Worm (Caenorhabditis elegans) whole organism, L2 larva: Measurements from ENCODE around the gene srh-112.

Experiments used
- F13H6.1 ChIP-seq: sonication (generic microtip); optimal IDR thresholded peaks from 2 replicates; lab custom pipeline; 2016; ENCODE audit warnings: missing genetic modification characterization, missing compliant biosample characterization
- R02D3.7 ChIP-seq: fragments of 150-350 bp; optimal IDR thresholded peaks from 2 replicates; lab custom pipeline; 2014; ENCODE audit warnings: missing biosample characterization, missing genetic modification characterization
- alr-1 ChIP-seq: fragments of 150-350 bp; optimal IDR thresholded peaks from 2 replicates; lab custom pipeline; 2014; ENCODE audit warnings: missing biosample characterization, missing genetic modification characterization
- aly-2 ChIP-seq: fragments of 150-350 bp; optimal IDR thresholded peaks from 2 replicates; lab custom pipeline; 2014; ENCODE audit warnings: missing biosample characterization, missing genetic modification characterization
- ama-1 ChIP-seq: fragments of 150-350 bp; optimal IDR thresholded peaks from 2 replicates; lab custom pipeline; 2018; ENCODE audit warnings: inconsistent platforms
- blmp-1 ChIP-seq: sonication (generic microtip); optimal IDR thresholded peaks from 2 replicates; lab custom pipeline; 2017; ENCODE audit warnings: missing genetic modification characterization, mild to moderate bottlenecking, missing compliant biosample characterization, antibody characterized with exemption, moderate library complexity; ENCODE audit not compliant: insufficient read depth
- ceh-16 ChIP-seq: fragments of 150-350 bp; optimal IDR thresholded peaks from 2 replicates; lab custom pipeline; 2014; ENCODE audit warnings: missing biosample characterization, missing genetic modification characterization
- crh-2 ChIP-seq: sonication (generic microtip); optimal IDR thresholded peaks from 2 replicates; lab custom pipeline; 2017; ENCODE audit warnings: missing biosample characterization, missing genetic modification characterization
- dmd-4 ChIP-seq: sonication (generic microtip); optimal IDR thresholded peaks from 2 replicates; lab custom pipeline; 2017; ENCODE audit warnings: missing biosample characterization, missing genetic modification characterization
- elt-1 ChIP-seq: fragments of 150-350 bp; optimal IDR thresholded peaks from 2 replicates; lab custom pipeline; 2014; ENCODE audit warnings: missing biosample characterization, missing genetic modification characterization
- fos-1 ChIP-seq: fragments of 150-350 bp; optimal IDR thresholded peaks from 2 replicates; lab custom pipeline; 2014; ENCODE audit warnings: missing biosample characterization, missing genetic modification characterization
- gmeb-1 ChIP-seq: fragments of 150-350 bp; optimal IDR thresholded peaks from 2 replicates; lab custom pipeline; 2014; ENCODE audit warnings: missing biosample characterization, missing genetic modification characterization
- lsy-2 ChIP-seq, 2 experiments: fragments of 150-350 bp in 1 of 2; sonication (generic microtip) in 1 of 2; optimal IDR thresholded peaks; 2 replicates each; lab custom pipeline; 2014 to 2017; ENCODE audit warnings: missing biosample characterization in 2 of 2, missing genetic modification characterization in 2 of 2
- nhr-10 ChIP-seq: sonication (generic microtip); optimal IDR thresholded peaks from 2 replicates; lab custom pipeline; 2017; ENCODE audit warnings: missing biosample characterization, missing genetic modification characterization
- nhr-11 ChIP-seq: fragments of 150-350 bp; optimal IDR thresholded peaks from 2 replicates; lab custom pipeline; 2014; ENCODE audit warnings: missing biosample characterization, missing genetic modification characterization
- nhr-129 ChIP-seq: fragments of 150-350 bp; optimal IDR thresholded peaks from 2 replicates; lab custom pipeline; 2014; ENCODE audit warnings: missing biosample characterization, missing genetic modification characterization
- nhr-23 ChIP-seq: fragments of 150-350 bp; optimal IDR thresholded peaks from 2 replicates; lab custom pipeline; 2014; ENCODE audit warnings: missing biosample characterization, missing genetic modification reagents, missing genetic modification characterization
- nhr-25 ChIP-seq: fragments of 150-350 bp; sonication (generic microtip); optimal IDR thresholded peaks from 3 replicates; lab custom pipeline; 2014; ENCODE audit warnings: missing biosample characterization, missing genetic modification characterization
- nhr-77 ChIP-seq: fragments of 150-350 bp; optimal IDR thresholded peaks from 2 replicates; lab custom pipeline; 2014; ENCODE audit warnings: missing biosample characterization, missing genetic modification characterization
- peb-1 ChIP-seq: fragments of 150-350 bp; optimal IDR thresholded peaks from 2 replicates; lab custom pipeline; 2014; ENCODE audit warnings: missing biosample characterization, missing genetic modification characterization
- sem-4 ChIP-seq: fragments of 150-350 bp; optimal IDR thresholded peaks from 2 replicates; lab custom pipeline; 2014; ENCODE audit warnings: missing biosample characterization, missing genetic modification reagents, missing genetic modification characterization
- skn-1 ChIP-seq: sonication (generic microtip); optimal IDR thresholded peaks from 2 replicates; lab custom pipeline; 2017; ENCODE audit warnings: missing biosample characterization, missing genetic modification characterization
- sma-3 ChIP-seq: sonication (generic microtip); optimal IDR thresholded peaks from 2 replicates; lab custom pipeline; 2016; ENCODE audit warnings: missing genetic modification reagents, missing genetic modification characterization, missing compliant biosample characterization
- sma-9 ChIP-seq, 2 experiments: fragments of 150-350 bp in 1 of 2; sonication (generic microtip) in 1 of 2; optimal IDR thresholded peaks; 2 replicates each; lab custom pipeline; 2014 to 2016; ENCODE audit warnings: missing genetic modification characterization in 2 of 2, mild to moderate bottlenecking in 1 of 2, missing biosample characterization in 1 of 2, missing compliant biosample characterization in 1 of 2, missing genetic modification reagents in 1 of 2, moderate library complexity in 1 of 2
- unc-55 ChIP-seq: fragments of 150-350 bp; sonication (generic microtip); optimal IDR thresholded peaks from 3 replicates; lab custom pipeline; 2014; ENCODE audit warnings: missing biosample characterization, missing genetic modification reagents, missing genetic modification characterization
- unc-62 ChIP-seq: fragments of 150-350 bp; optimal IDR thresholded peaks from 2 replicates; lab custom pipeline; 2014; ENCODE audit warnings: missing biosample characterization, missing genetic modification reagents, missing genetic modification characterization
- zag-1 ChIP-seq: fragments of 150-350 bp; optimal IDR thresholded peaks from 2 replicates; lab custom pipeline; 2014; ENCODE audit warnings: missing biosample characterization, missing genetic modification characterization
- ztf-1 ChIP-seq: fragments of 200-800 bp; sonication (Bioruptor generic); conservative IDR thresholded peaks from 2 replicates; pipeline ENCODE4 v1.3.6; 2022; ENCODE audit warnings: missing genetic modification characterization, missing compliant biosample characterization
- ztf-4 ChIP-seq: fragments of 150-350 bp; optimal IDR thresholded peaks from 2 replicates; lab custom pipeline; 2014; ENCODE audit warnings: missing biosample characterization, missing genetic modification characterization

The srh-112 gene

DNA sequence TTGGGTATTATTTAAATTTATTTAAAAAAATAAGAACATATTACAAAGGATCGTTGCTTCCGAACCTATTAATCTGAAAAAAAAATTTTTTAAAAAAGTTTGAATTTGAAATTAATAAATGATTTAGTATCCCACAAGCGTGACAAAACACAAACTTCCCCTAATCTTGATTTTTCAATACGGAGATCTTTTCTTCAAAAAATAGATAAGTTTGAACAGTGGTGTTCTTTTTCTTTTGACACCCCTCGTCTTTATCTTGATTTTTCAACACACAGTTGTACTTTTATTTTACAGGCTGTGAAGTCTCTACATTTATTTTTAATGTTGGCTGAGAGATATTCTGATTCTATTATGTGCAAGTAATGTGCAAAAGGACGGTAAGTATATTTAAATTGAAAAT lies 10.3 kb upstream of the srh-112 start, which contains the start of gene T19C9.10:
T19C9.10 (plus strand) TSS at position 248 of the 400 bp plus-strand sequence.
- TF ChIP-seq blmp-1 (tag; lab: Kevin White, UChicago) (no peak), sma-3 (GFP tag; lab: Kevin White, UChicago) (no peak), elt-1 (no peak), ceh-16 (tag; lab: Kevin White, UChicago) (no peak), nhr-25 (tag; lab: Kevin White, UChicago) (no peak), sma-9 (GFP tag; optimal IDR thresholded peaks at IDR 0.05; lab: Kevin White, UChicago) (no peak), sma-9 (tag; optimal IDR thresholded peaks at IDR 0.05; lab: Kevin White, UChicago) (no peak), sem-4 (no peak), skn-1 (no peak)

- TF ChIP-seq peb-1 (tag; lab: Kevin White, UChicago) = no peak
- no peak for TF ChIP-seq ama-1
- TF ChIP-seq, all 48 proteins: peak for 0
Measured at ce11 chrV:17232403-17232802, 6.4 kb upstream of the srh-112 start.

DNA sequence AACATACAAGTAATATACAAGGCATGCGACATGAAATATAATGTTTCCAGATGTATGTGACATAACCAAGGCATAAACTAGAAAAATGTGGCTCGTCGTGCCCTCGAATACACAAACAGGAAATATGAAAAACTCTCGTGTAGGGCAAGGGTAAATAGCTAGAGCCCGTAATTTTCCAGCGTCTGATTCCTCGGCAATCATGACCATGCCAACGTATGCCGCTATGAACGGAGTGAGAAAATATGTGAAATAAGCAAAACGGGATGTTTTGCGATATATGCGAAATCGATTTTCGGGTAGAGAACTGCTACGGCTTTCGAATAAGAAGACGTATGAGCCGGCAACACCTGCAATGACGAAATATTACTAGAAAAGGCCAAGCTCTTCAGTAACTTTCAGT lies 630 bp downstream of the srh-112 start, which contains the start of gene scl-25:
scl-25 (plus strand) TSS at position 301 of the 400 bp plus-strand sequence.
- TF ChIP-seq aly-2 (no peak), lsy-2 (tag; optimal IDR thresholded peaks at IDR 0.05; lab: Kevin White, UChicago) (no peak), unc-55 (no peak), dmd-4 (tag; lab: Kevin White, UChicago) (no peak), zag-1 (no peak), nhr-25 (tag; lab: Kevin White, UChicago) (no peak), nhr-11 (tag; lab: Kevin White, UChicago) (no peak), fos-1 (tag; lab: Kevin White, UChicago) (no peak), nhr-23 (tag; lab: Kevin White, UChicago) (no peak), sma-9 (GFP tag; optimal IDR thresholded peaks at IDR 0.05; lab: Kevin White, UChicago) (no peak), sma-9 (tag; optimal IDR thresholded peaks at IDR 0.05; lab: Kevin White, UChicago) (no peak), crh-2 (tag; lab: Kevin White, UChicago) (no peak), gmeb-1 (tag; lab: Kevin White, UChicago) (no peak)

ce11 chrV:17223305-17223704 lies 2.7 kb downstream of the srh-112 start, which contains the start of gene srh-252:
Gene srh-252, minus strand, starts transcription at chrV:17223405.
- no peak for TF ChIP-seq nhr-11 (tag; lab: Kevin White, UChicago)
- TF ChIP-seq peb-1 (tag; lab: Kevin White, UChicago) = no peak
- TF ChIP-seq blmp-1 (tag; lab: Kevin White, UChicago) = no peak
- no peak for TF ChIP-seq R02D3.7 (tag; lab: Kevin White, UChicago)
- TF ChIP-seq ztf-1 = no peak
- TF ChIP-seq skn-1 = no peak
- TF ChIP-seq nhr-25 (tag; lab: Kevin White, UChicago) = no peak
- no peak for TF ChIP-seq nhr-77 (tag; lab: Kevin White, UChicago)
- no peak for TF ChIP-seq ztf-4 (tag; lab: Kevin White, UChicago)

DNA sequence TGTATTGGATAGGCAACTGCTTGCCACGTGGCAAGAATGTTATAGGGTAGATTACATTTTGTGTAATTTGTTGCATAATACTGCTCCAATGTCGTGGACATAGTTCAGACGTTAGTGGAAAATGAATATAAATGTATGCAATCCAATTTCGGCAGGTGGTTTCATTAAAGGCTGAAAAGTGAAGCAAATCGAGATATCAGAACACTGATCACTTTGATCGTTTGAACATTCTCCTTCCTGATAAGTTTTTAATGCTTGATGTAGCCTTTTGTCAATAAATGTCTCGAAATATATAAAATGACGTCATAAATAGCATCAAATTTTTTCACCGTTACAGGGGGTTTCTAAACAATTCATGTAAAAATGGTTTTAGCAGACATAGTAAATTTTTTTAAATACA lies 5.7 kb downstream of the srh-112 start, which contains the start of gene srh-109:
srh-109 (minus strand) TSS at position 101 of the 400 bp plus-strand sequence.
- no peak for TF ChIP-seq gmeb-1 (tag; lab: Kevin White, UChicago)
- no peak for TF ChIP-seq F13H6.1 (tag; lab: Kevin White, UChicago)
- TF ChIP-seq crh-2 (tag; lab: Kevin White, UChicago) = no peak

DNA sequence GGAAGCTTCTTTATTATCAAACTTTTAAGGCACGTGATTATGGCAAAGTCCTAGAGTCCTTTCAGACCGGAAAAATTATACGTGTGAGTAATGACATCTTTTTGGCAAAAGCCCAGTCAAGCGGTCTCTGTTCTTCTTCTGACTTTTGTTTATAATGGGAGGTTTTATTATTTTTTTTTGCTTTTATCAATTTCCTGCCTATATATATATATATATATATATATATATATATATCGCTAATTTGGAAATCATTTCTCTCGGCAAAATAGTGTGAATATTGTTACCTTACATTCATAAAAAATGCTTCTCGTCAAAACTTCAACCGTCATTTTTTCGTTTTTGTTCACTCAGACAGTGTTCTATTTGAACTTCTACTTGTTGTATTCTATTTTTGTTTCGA lies 8.3 kb downstream of the srh-112 start, which contains the start of gene srbc-62:
srbc-62 (plus strand) TSS at position 301 of the 400 bp plus-strand sequence.
- TF ChIP-seq unc-55 (no peak), peb-1 (tag; lab: Kevin White, UChicago) (no peak), nhr-129 (tag; lab: Kevin White, UChicago) (no peak), unc-62 (no peak), blmp-1 (tag; lab: Kevin White, UChicago) (no peak), sem-4 (no peak), alr-1 (tag; lab: Kevin White, UChicago) (no peak), ztf-1 (no peak), R02D3.7 (tag; lab: Kevin White, UChicago) (no peak), nhr-25 (tag; lab: Kevin White, UChicago) (no peak), nhr-10 (tag; lab: Kevin White, UChicago) (no peak)
